Worm (Caenorhabditis elegans): ENCODE data around the gene R04D3.4.

DNA sequence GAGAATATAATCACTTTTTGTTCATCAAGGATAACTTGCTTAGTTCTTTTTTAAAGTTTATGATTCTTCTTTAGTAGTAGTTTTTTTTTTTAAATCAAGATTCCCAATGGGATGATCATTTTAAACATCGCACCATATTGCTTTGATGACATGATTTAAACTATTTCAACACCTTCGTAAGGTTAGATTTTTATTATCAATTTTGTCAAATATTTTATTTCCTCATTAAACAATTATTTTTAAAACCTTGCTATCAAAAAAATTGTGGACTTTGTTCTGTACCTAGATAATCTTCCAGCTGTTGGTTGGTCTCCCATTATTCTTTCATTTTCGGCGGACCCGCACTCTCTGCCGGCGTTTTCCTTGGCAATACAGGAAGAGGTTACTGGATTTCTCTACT is 42.8 kb upstream of the R04D3.4 start, which contains the start of gene sir-2.3:
- TF ChIP-seq ceh-91 (GFP tag; IDR thresholded peaks at IDR 0.05) (no peak), lir-1 (GFP tag; conservative IDR thresholded peaks at IDR 0.05) (no peak), snpc-3.4 (tag; optimal IDR thresholded peaks at IDR 0.05) (no peak), F23B12.7 (tag; optimal IDR thresholded peaks at IDR 0.05; ENCODE audit: insufficient read depth) (no peak)
